Worm (Caenorhabditis elegans): Measurements from ENCODE around the gene W01B6.8.

Gene W01B6.8

ce11 chrIV:10084323-10084959 lies at the start of gene W01B6.8:
Gene W01B6.8 (minus strand): TSS chrIV:10084373.
- no peak for TF ChIP-seq tab-1 (GFP tag; IDR thresholded peaks at IDR 0.05)
- TF ChIP-seq ref-1 (GFP tag; conservative IDR thresholded peaks at IDR 0.05), result no peak
- TF ChIP-seq klf-2 (GFP tag; conservative IDR thresholded peaks at IDR 0.05), result no peak
- TF ChIP-seq ztf-23 (GFP tag; IDR thresholded peaks at IDR 0.05), result no peak
- TF ChIP-seq ztf-29 (GFP tag; IDR thresholded peaks at IDR 0.05), result no peak
- no peak for TF ChIP-seq cog-1 (tag; optimal IDR thresholded peaks at IDR 0.05)
- no peak for TF ChIP-seq med-1 (GFP tag; optimal IDR thresholded peaks at IDR 0.05; ENCODE audit: insufficient read depth)
- no peak for TF ChIP-seq flt-1 (GFP tag; IDR thresholded peaks at IDR 0.05)
- TF ChIP-seq T22C8.4 (GFP tag; IDR thresholded peaks at IDR 0.05), result no peak

DNA sequence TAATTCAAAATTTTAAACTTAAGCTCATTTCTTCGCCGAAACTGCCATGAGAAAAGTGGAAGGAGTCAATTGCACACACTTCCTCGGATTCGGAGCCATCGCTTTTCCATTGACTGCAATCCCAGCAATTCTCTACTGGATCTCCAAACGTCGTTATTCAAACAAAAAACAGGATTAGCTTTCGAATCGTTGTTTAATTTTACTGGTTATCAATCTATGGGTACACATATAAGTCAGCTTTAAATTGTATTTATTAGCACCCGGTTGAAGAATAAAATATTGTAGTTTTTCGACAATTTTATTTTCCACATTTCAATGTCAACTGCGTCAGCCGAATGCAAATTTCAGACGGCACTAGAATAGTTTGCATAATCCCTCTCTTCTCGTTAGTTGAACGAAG lies 45.8 kb upstream of the W01B6.8 start, which contains the start of gene glt-3:
TSS of gene glt-3 (plus strand) at position 301 of the 400 bp plus-strand sequence.
- TF ChIP-seq tab-1 (GFP tag; IDR thresholded peaks at IDR 0.05) (no peak), med-1 (GFP tag; optimal IDR thresholded peaks at IDR 0.05; ENCODE audit: insufficient read depth) (no peak), flt-1 (GFP tag; IDR thresholded peaks at IDR 0.05) (no peak), ref-1 (GFP tag; conservative IDR thresholded peaks at IDR 0.05) (no peak), klf-2 (GFP tag; conservative IDR thresholded peaks at IDR 0.05) (no peak), T22C8.4 (GFP tag; IDR thresholded peaks at IDR 0.05) (no peak), ztf-29 (GFP tag; IDR thresholded peaks at IDR 0.05) (no peak), cog-1 (tag; optimal IDR thresholded peaks at IDR 0.05) (no peak), ztf-23 (GFP tag; IDR thresholded peaks at IDR 0.05) (no peak)

- TF ChIP-seq ztf-23 (GFP tag; IDR thresholded peaks at IDR 0.05) (peak; percentile 50; the same call in 1 of the 2 replicates), cog-1 (tag; optimal IDR thresholded peaks at IDR 0.05) (no peak), tab-1 (GFP tag; IDR thresholded peaks at IDR 0.05) (no peak)
Measured at ce11 chrIV:10128906-10129386, 44.8 kb upstream of the W01B6.8 start, which contains the start of the genes gtbp-1 and K08F4.3. Gene gtbp-1 (minus strand): TSS chrIV:10128956. Gene K08F4.3 (plus strand): TSS chrIV:10129257.

ce11 chrIV:10128446-10128845 lies 44.3 kb upstream of the W01B6.8 start:
- TF ChIP-seq med-1 (GFP tag; optimal IDR thresholded peaks at IDR 0.05; ENCODE audit: insufficient read depth) (no peak), T22C8.4 (GFP tag; IDR thresholded peaks at IDR 0.05) (no peak), ztf-29 (GFP tag; IDR thresholded peaks at IDR 0.05) (no peak), klf-2 (GFP tag; conservative IDR thresholded peaks at IDR 0.05) (no peak), flt-1 (GFP tag; IDR thresholded peaks at IDR 0.05) (no peak), tab-1 (GFP tag; IDR thresholded peaks at IDR 0.05) (no peak), ref-1 (GFP tag; conservative IDR thresholded peaks at IDR 0.05) (no peak), ztf-23 (GFP tag; IDR thresholded peaks at IDR 0.05) (no peak), cog-1 (tag; optimal IDR thresholded peaks at IDR 0.05) (no peak)

- no peak for TF ChIP-seq klf-2 (GFP tag; conservative IDR thresholded peaks at IDR 0.05)
- TF ChIP-seq ztf-23 (GFP tag; IDR thresholded peaks at IDR 0.05), result no peak
- TF ChIP-seq flt-1 (GFP tag; IDR thresholded peaks at IDR 0.05), result no peak
- no peak for TF ChIP-seq med-1 (GFP tag; optimal IDR thresholded peaks at IDR 0.05; ENCODE audit: insufficient read depth)
- no peak for TF ChIP-seq ztf-29 (GFP tag; IDR thresholded peaks at IDR 0.05)
- TF ChIP-seq cog-1 (tag; optimal IDR thresholded peaks at IDR 0.05), result no peak
- no peak for TF ChIP-seq T22C8.4 (GFP tag; IDR thresholded peaks at IDR 0.05)
- TF ChIP-seq tab-1 (GFP tag; IDR thresholded peaks at IDR 0.05), result no peak
- TF ChIP-seq ref-1 (GFP tag; conservative IDR thresholded peaks at IDR 0.05), result no peak
Measured at ce11 chrIV:10126544-10126943, 42.4 kb upstream of the W01B6.8 start, which contains the start of gene ctf-18. Gene ctf-18 (minus strand): TSS chrIV:10126644.

DNA sequence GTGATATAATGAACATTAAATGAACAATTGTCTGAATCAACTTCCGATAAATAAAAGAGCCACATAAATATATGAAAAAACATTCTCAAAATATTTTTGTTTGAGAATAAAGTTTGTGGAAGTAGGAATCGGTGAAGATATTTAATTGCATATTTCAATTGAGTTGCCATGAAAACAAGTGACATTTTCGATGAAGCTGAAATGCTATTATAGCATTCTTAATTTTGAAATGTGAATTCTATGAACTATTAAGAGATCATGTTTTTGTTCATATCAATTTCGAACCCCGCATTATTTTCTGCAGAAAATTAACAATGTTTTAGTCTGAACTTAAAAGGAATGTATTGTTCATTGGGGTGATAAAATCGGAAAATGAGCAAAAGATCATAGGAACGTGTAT lies 38.0 kb upstream of the W01B6.8 start, which contains the start of gene irld-21:
TSS of gene irld-21 (minus strand) at position 101 of the 400 bp plus-strand sequence.
- no peak for TF ChIP-seq tab-1 (GFP tag; IDR thresholded peaks at IDR 0.05)
- no peak for TF ChIP-seq cog-1 (tag; optimal IDR thresholded peaks at IDR 0.05)
- no peak for TF ChIP-seq ref-1 (GFP tag; conservative IDR thresholded peaks at IDR 0.05)
- TF ChIP-seq flt-1 (GFP tag; IDR thresholded peaks at IDR 0.05), result no peak
- TF ChIP-seq klf-2 (GFP tag; conservative IDR thresholded peaks at IDR 0.05), result no peak
- no peak for TF ChIP-seq ztf-23 (GFP tag; IDR thresholded peaks at IDR 0.05)
- no peak for TF ChIP-seq med-1 (GFP tag; optimal IDR thresholded peaks at IDR 0.05; ENCODE audit: insufficient read depth)
- no peak for TF ChIP-seq T22C8.4 (GFP tag; IDR thresholded peaks at IDR 0.05)
- TF ChIP-seq ztf-29 (GFP tag; IDR thresholded peaks at IDR 0.05), result no peak

- no peak for TF ChIP-seq flt-1 (GFP tag; IDR thresholded peaks at IDR 0.05)
- no peak for TF ChIP-seq tab-1 (GFP tag; IDR thresholded peaks at IDR 0.05)
- TF ChIP-seq ref-1 (GFP tag; conservative IDR thresholded peaks at IDR 0.05), result no peak
- TF ChIP-seq med-1 (GFP tag; optimal IDR thresholded peaks at IDR 0.05; ENCODE audit: insufficient read depth), result no peak
- TF ChIP-seq T22C8.4 (GFP tag; IDR thresholded peaks at IDR 0.05), result no peak
- no peak for TF ChIP-seq cog-1 (tag; optimal IDR thresholded peaks at IDR 0.05)
- TF ChIP-seq klf-2 (GFP tag; conservative IDR thresholded peaks at IDR 0.05), result no peak
- TF ChIP-seq ztf-29 (GFP tag; IDR thresholded peaks at IDR 0.05), result no peak
- TF ChIP-seq ztf-23 (GFP tag; IDR thresholded peaks at IDR 0.05), result no peak
Measured at ce11 chrIV:10116765-10117164, 32.6 kb upstream of the W01B6.8 start.

ce11 chrIV:10115142-10115541 lies 31.0 kb upstream of the W01B6.8 start, which contains the start of gene C04G2.10:
Gene C04G2.10 (plus strand): TSS chrIV:10115442.
- TF ChIP-seq cog-1 (tag; optimal IDR thresholded peaks at IDR 0.05) (no peak), ztf-29 (GFP tag; IDR thresholded peaks at IDR 0.05) (no peak), ref-1 (GFP tag; conservative IDR thresholded peaks at IDR 0.05) (no peak), klf-2 (GFP tag; conservative IDR thresholded peaks at IDR 0.05) (no peak), med-1 (GFP tag; optimal IDR thresholded peaks at IDR 0.05; ENCODE audit: insufficient read depth) (no peak), tab-1 (GFP tag; IDR thresholded peaks at IDR 0.05) (no peak), flt-1 (GFP tag; IDR thresholded peaks at IDR 0.05) (no peak), ztf-23 (GFP tag; IDR thresholded peaks at IDR 0.05) (no peak), T22C8.4 (GFP tag; IDR thresholded peaks at IDR 0.05) (no peak)

ce11 chrIV:10112570-10112969 lies 28.4 kb upstream of the W01B6.8 start, which contains the start of gene nsph-3.2:
Gene nsph-3.2 (plus strand): TSS chrIV:10112870.
- TF ChIP-seq tab-1 (GFP tag; IDR thresholded peaks at IDR 0.05) (no peak), T22C8.4 (GFP tag; IDR thresholded peaks at IDR 0.05) (no peak), med-1 (GFP tag; optimal IDR thresholded peaks at IDR 0.05; ENCODE audit: insufficient read depth) (no peak)
